Worm (Caenorhabditis elegans): ENCODE measurements around the gene math-9.

DNA sequence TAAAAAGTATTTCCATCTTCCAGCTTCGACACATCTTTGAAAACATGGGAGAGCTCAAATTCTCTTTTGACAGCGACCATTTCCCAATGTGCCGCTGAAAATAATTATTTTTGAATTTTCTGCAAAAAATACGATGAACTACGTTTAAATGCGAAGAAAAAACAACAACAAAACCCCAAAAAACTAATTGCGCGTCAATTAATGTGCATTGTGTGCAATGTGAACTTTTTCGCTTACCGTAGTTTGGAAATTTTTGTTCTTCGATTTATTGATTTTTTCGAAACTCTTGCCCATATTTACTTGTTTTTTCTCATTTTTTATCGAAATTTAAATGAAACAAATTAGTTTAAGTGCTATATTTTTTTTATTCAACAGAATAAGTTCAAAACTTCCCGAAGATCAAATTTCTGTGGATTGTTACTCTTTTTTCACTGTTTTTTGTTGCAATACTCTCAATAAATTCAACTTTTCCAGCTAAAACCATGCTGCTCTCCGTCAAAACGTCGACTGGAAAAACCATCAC lies 32.1 kb upstream of the math-9 start, which contains the start of the genes bath-2 and F52C6.4:
- TF ChIP-seq dmd-8 (GFP tag; IDR thresholded peaks at IDR 0.05) (no peak), pqm-1 (tag; optimal IDR thresholded peaks at IDR 0.05) (no peak), mxl-3 (GFP tag; optimal IDR thresholded peaks at IDR 0.05) (no peak), aly-2 (tag; optimal IDR thresholded peaks at IDR 0.05) (no peak), R02D3.7 (tag; optimal IDR thresholded peaks at IDR 0.05) (no peak), unc-62 (GFP tag; optimal IDR thresholded peaks at IDR 0.05 in 1 of 2) (no peak), unc-62 (tag; optimal IDR thresholded peaks at IDR 0.05) (no peak), dpl-1 (GFP tag; optimal IDR thresholded peaks at IDR 0.05) (no peak), ztf-11 (tag; optimal IDR thresholded peaks at IDR 0.05) (no peak)

All from whole organism, L4 larva.